Worm (Caenorhabditis elegans) whole organism, midembryonic: ENCODE data around the gene R13A5.10.

ENCODE experiments used
- T22C8.4 ChIP-seq: fragments of 200-800 bp; sonication (Bioruptor generic); IDR thresholded peaks from 2 replicates; pipeline ENCODE4 v1.3.6; 2022; ENCODE audit warnings: missing genetic modification characterization, missing compliant biosample characterization
- cog-1 ChIP-seq: sonication (generic microtip); optimal IDR thresholded peaks from 2 replicates; lab custom pipeline; 2016; ENCODE audit warnings: missing genetic modification characterization, missing compliant biosample characterization
- flt-1 ChIP-seq: fragments of 200-800 bp; sonication (Bioruptor generic); IDR thresholded peaks from 2 replicates; pipeline ENCODE4 v1.3.6; 2022; ENCODE audit warnings: missing genetic modification characterization, missing compliant biosample characterization
- klf-2 ChIP-seq: fragments of 200-800 bp; sonication (Bioruptor generic); conservative IDR thresholded peaks from 2 replicates; pipeline ENCODE4 v1.3.6; 2022; ENCODE audit warnings: missing genetic modification reagents, missing genetic modification characterization, missing compliant biosample characterization
- med-1 ChIP-seq: sonication (generic microtip); optimal IDR thresholded peaks from 2 replicates; lab custom pipeline; 2017; ENCODE audit warnings: missing genetic modification characterization, mild to moderate bottlenecking, missing compliant biosample characterization, antibody characterized with exemption, missing genetic modification reagents; ENCODE audit not compliant: insufficient read depth
- ref-1 ChIP-seq: fragments of 200-800 bp; sonication (Bioruptor generic); conservative IDR thresholded peaks from 2 replicates; pipeline ENCODE4 v1.3.6; 2022; ENCODE audit warnings: missing genetic modification reagents, missing genetic modification characterization, missing compliant biosample characterization
- tab-1 ChIP-seq: fragments of 200-800 bp; sonication (Bioruptor generic); IDR thresholded peaks from 2 replicates; pipeline ENCODE4 v1.3.6; 2022; ENCODE audit warnings: missing genetic modification characterization, missing compliant biosample characterization
- ztf-23 ChIP-seq: fragments of 200-800 bp; sonication (Bioruptor generic); IDR thresholded peaks from 2 replicates; pipeline ENCODE4 v1.3.6; 2022; ENCODE audit warnings: missing genetic modification reagents, missing genetic modification characterization, missing compliant biosample characterization
- ztf-29 ChIP-seq: fragments of 200-800 bp; sonication (Bioruptor generic); IDR thresholded peaks from 2 replicates; pipeline ENCODE4 v1.3.6; 2022; ENCODE audit warnings: missing genetic modification reagents, missing genetic modification characterization, missing compliant biosample characterization

R13A5.10 gene

DNA sequence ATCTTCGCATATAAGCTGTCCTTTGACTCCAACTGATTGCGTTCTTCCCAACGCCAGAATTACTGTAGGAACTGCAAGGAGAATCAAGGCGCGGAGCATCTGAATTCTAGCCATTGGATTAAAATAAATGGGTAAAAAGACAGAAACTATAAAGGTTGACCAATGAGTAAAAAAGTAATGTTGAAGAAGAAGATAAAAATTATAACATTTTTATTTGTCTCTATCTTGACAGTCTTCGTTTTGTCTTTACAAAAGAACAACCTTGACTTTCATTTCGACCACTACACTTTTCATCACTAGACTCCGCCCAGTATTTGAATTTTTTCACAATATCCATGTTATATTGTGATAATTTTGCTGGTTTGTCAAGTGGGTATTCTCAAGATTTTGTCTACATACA is 17.5 kb downstream of the R13A5.10 start, which contains the start of gene ttr-8:
ttr-8 (minus strand) TSS at position 101 of the 400 bp plus-strand sequence.
- TF ChIP-seq klf-2 (GFP tag; lab: Robert Waterston, UW) (no peak), ztf-29 (GFP tag; lab: Robert Waterston, UW) (no peak), ztf-23 (GFP tag; lab: Robert Waterston, UW) (no peak), flt-1 (GFP tag; lab: Robert Waterston, UW) (no peak)

DNA sequence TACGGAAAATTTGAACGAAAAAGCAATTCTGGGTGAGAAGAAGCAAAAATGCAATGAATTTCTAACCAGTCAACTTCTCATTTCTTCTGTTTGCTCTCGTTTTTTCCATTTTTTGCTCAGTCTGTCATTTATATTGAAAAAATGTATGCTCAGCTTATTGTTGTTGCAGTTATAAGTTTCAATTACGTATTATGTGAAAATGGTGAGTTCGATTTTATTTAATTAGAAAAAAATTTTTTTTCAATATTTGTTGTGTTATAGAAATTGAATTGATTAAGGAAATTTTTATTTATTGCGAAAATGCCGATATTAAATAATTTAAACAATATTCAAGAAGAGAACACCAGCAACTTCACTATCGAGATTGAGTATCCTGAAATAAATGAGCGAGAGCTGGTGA is 20.9 kb downstream of the R13A5.10 start, which contains the start of gene lgc-12:
lgc-12 (plus strand) TSS at position 301 of the 400 bp plus-strand sequence.
- no peak for TF ChIP-seq ztf-23 (GFP tag; lab: Robert Waterston, UW)
- TF ChIP-seq med-1 = no peak
- no peak for TF ChIP-seq tab-1 (GFP tag; lab: Robert Waterston, UW)
- TF ChIP-seq flt-1 (GFP tag; lab: Robert Waterston, UW) = no peak
- no peak for TF ChIP-seq ref-1 (GFP tag; lab: Robert Waterston, UW)
- TF ChIP-seq T22C8.4 (GFP tag; lab: Robert Waterston, UW) = no peak
- no peak for TF ChIP-seq ztf-29 (GFP tag; lab: Robert Waterston, UW)
- no peak for TF ChIP-seq cog-1
- TF ChIP-seq klf-2 (GFP tag; lab: Robert Waterston, UW) = no peak

DNA sequence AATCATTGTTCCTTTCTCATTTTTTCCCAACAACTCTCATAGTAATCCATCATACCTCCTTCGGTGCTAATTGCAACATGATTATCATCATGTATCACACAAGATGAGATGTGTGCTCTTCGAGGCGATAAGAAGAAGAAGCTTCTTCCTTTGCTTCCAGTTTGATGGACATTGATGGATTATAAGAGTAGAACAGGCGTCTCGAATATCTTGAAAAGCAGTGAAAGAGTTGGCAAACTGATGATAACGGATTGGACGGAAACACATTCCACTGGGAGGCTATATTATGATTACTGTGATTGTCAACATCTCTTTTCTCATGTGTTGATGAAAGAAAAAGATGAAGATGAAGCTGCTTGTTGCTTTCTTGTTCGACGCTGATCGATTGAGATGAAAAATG is 22.9 kb downstream of the R13A5.10 start:
- no peak for TF ChIP-seq ref-1 (GFP tag; lab: Robert Waterston, UW)
- TF ChIP-seq flt-1 (GFP tag; lab: Robert Waterston, UW) = no peak
- no peak for TF ChIP-seq T22C8.4 (GFP tag; lab: Robert Waterston, UW)

DNA sequence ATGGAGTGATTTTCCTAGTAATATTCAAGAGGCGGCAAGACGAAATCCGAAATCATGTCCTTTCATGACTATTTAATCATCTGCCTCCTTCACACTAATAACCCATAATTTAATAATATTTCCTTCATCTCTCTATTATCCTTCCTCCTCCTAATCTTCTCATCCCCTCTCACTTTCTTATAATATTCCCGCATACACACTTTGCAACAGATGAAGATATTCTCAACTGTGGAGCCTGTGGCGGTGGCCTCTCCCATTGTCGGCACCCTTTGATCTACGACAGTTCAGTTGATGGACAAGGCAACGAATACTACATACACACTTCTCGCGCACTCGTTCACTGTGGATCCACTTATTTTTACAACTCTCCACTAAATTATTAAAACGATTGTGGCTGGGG is 24.1 kb downstream of the R13A5.10 start:
- no peak for TF ChIP-seq med-1

DNA sequence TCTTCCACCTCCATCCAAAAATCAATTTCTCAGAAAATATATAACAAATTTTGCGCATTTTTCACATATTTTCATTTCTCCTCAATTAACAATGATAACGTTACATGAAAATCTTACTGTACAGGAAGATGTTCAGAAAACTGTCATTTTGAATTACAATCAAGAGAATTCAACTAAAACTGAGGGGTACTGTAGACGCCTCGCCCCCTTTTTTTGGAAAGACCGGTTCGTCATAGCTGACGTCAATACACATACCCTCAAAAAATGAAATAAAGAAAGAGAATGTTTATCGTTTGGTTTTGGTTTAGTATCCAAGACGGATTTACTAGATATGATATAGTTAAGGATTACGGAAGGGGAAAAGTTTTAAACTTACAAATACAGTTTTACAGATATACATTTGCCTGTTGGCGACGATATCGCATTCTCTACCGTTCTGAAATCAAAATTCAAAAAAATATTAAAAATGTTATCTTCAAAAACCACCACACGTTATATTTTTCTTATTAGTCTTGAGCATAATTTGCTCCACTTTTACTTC is 24.8 kb downstream of the R13A5.10 start:
- no peak for TF ChIP-seq ref-1 (GFP tag; lab: Robert Waterston, UW)
- TF ChIP-seq tab-1 (GFP tag; lab: Robert Waterston, UW) = no peak
- no peak for TF ChIP-seq cog-1
- TF ChIP-seq ztf-23 (GFP tag; lab: Robert Waterston, UW) = no peak
- no peak for TF ChIP-seq klf-2 (GFP tag; lab: Robert Waterston, UW)
- no peak for TF ChIP-seq med-1
- TF ChIP-seq flt-1 (GFP tag; lab: Robert Waterston, UW) = no peak
- TF ChIP-seq T22C8.4 (GFP tag; lab: Robert Waterston, UW) = no peak
- no peak for TF ChIP-seq ztf-29 (GFP tag; lab: Robert Waterston, UW)

DNA sequence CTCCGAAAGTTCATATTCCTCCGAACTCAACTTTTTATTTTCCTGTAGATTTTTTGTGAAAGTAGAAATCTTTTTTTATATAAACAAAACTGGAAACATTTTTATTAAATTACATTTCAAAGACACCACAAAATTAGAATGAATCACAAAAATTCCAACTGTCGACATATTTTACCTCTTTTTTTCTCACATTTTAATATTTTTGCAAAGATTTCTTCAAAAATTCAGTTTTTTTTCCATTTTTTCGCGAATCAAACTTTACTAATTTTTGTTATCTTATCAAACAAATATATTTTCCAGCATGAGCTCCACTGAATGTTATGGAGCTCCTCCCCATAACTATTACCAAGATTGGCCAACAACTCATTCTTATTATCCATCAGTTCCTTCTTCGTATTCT is 27.4 kb downstream of the R13A5.10 start, which contains the start of gene ceh-13:
ceh-13 (plus strand) TSS at position 301 of the 400 bp plus-strand sequence.
- no peak for TF ChIP-seq tab-1 (GFP tag; lab: Robert Waterston, UW)
- no peak for TF ChIP-seq T22C8.4 (GFP tag; lab: Robert Waterston, UW)
- TF ChIP-seq flt-1 (GFP tag; lab: Robert Waterston, UW) = no peak
- no peak for TF ChIP-seq ztf-23 (GFP tag; lab: Robert Waterston, UW)
- TF ChIP-seq ref-1 (GFP tag; lab: Robert Waterston, UW) = no peak
- no peak for TF ChIP-seq med-1
- TF ChIP-seq klf-2 (GFP tag; lab: Robert Waterston, UW) = no peak
- TF ChIP-seq cog-1 = no peak
- TF ChIP-seq ztf-29 (GFP tag; lab: Robert Waterston, UW) = no peak

DNA sequence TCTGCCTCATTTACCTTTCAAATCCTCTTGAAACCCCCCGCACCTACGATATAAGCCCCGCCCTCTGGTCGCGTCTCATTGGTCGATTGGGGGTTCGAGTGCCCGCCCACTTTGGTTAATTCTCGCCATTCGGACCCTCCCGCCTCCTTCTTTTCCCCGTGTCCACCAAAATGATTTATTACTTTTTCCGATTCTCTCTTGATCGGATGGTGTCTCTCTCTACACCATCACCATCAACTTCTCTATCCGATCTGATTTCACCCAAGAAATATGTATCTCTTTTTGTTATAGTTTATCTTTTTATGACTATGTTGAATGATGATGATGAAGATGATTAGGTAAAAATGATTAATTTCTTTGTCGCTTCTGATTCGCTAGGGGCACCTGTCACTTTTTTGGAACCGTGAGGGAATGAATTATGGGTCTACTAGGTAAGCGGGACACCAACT is 28.1 kb downstream of the R13A5.10 start:
- TF ChIP-seq flt-1 (GFP tag; lab: Robert Waterston, UW) (no peak), med-1 (no peak), ref-1 (GFP tag; lab: Robert Waterston, UW) (no peak), ztf-23 (GFP tag; lab: Robert Waterston, UW) (no peak), T22C8.4 (GFP tag; lab: Robert Waterston, UW) (no peak), tab-1 (GFP tag; lab: Robert Waterston, UW) (no peak), cog-1 (no peak), klf-2 (GFP tag; lab: Robert Waterston, UW) (no peak), ztf-29 (GFP tag; lab: Robert Waterston, UW) (no peak)

DNA sequence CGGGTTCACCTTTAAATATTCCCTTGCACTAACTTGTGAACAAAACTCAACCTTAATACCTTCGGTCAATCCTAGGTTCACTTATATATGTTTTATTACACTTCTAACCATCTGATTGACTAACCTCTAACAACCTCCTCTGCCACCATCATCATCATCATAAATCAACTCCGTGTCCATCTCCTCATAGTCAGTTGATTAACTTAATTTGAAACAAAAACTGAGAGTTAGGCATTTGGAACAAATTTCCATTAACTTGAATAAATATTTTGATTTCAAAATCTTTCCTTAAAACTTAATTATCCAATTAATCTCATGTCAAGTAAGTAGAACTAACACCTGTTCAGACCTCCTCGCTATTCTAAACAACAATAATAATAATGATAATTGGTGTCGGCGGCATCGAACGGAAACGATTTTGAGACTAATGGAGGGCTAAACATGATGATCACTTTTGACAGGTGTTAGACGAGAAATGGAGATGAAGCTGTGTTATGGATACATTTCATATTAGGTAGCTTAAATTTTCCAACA is 29.0 kb downstream of the R13A5.10 start:
- no peak for TF ChIP-seq ztf-23 (GFP tag; lab: Robert Waterston, UW)
- no peak for TF ChIP-seq T22C8.4 (GFP tag; lab: Robert Waterston, UW)

DNA sequence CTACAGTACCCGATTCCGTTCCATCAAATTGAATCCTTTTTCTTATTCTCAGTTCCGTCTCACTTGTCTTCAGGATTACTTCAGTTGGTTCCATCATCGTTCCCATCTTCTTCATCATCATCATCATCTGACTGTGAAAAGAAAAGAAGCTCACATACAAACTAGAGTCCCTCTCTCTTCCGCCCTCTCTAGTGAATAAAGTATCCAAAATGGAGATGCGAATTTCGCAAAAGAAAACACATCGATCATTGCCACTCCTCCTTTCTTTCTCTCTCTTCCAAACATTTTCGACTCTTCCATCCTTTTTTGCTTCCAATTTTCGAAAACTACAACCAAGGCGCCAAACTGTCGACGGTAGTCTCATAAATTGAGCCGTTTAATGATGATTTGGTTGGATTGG is 29.9 kb downstream of the R13A5.10 start:
- TF ChIP-seq klf-2 (GFP tag; lab: Robert Waterston, UW) (no peak), ref-1 (GFP tag; lab: Robert Waterston, UW) (no peak), tab-1 (GFP tag; lab: Robert Waterston, UW) (no peak), ztf-29 (GFP tag; lab: Robert Waterston, UW) (no peak), cog-1 (no peak), flt-1 (GFP tag; lab: Robert Waterston, UW) (no peak), ztf-23 (GFP tag; lab: Robert Waterston, UW) (no peak), med-1 (no peak), T22C8.4 (GFP tag; lab: Robert Waterston, UW) (no peak)

DNA sequence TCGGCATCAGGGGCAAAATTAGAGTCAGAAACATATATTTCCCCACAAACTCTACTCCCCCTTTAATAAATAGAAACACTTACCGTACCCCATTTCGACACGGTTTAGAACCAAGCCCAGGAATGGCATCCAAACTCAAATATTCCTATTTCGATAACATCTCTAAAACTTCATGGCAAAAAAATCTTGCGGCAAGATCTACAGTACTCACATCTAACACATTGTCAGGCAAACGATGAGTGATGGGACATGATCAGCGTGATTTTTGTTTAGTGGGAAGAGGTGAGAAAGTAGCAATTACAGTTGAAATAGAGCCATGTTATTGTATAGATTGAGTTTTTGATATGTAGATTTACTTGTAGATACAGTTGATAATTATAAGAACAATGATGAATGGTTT is 31.8 kb downstream of the R13A5.10 start:
- TF ChIP-seq flt-1 (GFP tag; lab: Robert Waterston, UW) (no peak), klf-2 (GFP tag; lab: Robert Waterston, UW) (no peak)
